Fruit fly (Drosophila melanogaster) whole organism, prepupa: ENCODE measurements around the gene gammaTub37C.

Experiments used
- Blimp-1 ChIP-seq: fragments of 200-800 bp; sonication (Bioruptor generic); optimal IDR thresholded peaks from 3 replicates; lab custom pipeline; 2017; ENCODE audit warnings: missing biosample characterization, missing genetic modification characterization, mild to moderate bottlenecking, moderate library complexity, missing genetic modification reagents
- CG11294 ChIP-seq: fragments of 200-800 bp; sonication (Bioruptor generic); IDR thresholded peaks from 2 replicates; pipeline ENCODE4 v1.3.6; 2022; ENCODE audit warnings: missing biosample characterization, missing genetic modification characterization
- CG11902 ChIP-seq: fragments of 200-800 bp; sonication (Bioruptor generic); optimal IDR thresholded peaks from 3 replicates; lab custom pipeline; 2016; ENCODE audit warnings: missing biosample characterization, missing genetic modification characterization
- CG1621 ChIP-seq: fragments of 200-800 bp; sonication (Bioruptor generic); optimal IDR thresholded peaks from 3 replicates; lab custom pipeline; 2018; ENCODE audit warnings: missing biosample characterization, mild to moderate bottlenecking, missing genetic modification characterization
- CG16779 ChIP-seq: fragments of 200-800 bp; sonication (Bioruptor generic); optimal IDR thresholded peaks from 3 replicates; lab custom pipeline; 2017; ENCODE audit warnings: missing biosample characterization, mild to moderate bottlenecking, missing genetic modification characterization
- CG6854 ChIP-seq: fragments of 200-800 bp; sonication (Bioruptor generic); optimal IDR thresholded peaks from 2 replicates; lab custom pipeline; 2017; ENCODE audit warnings: missing biosample characterization, mild to moderate bottlenecking, missing genetic modification characterization
- CG8119 ChIP-seq: fragments of 200-800 bp; sonication (Bioruptor generic); IDR thresholded peaks from 3 replicates; pipeline ENCODE4 v1.3.6; 2022; ENCODE audit warnings: missing biosample characterization, missing genetic modification characterization
- Gug ChIP-seq: fragments of 200-800 bp; sonication (Bioruptor generic); IDR thresholded peaks from 2 replicates; pipeline ENCODE4 v1.3.6; 2022; ENCODE audit warnings: missing biosample characterization, missing genetic modification characterization
- Hr38 ChIP-seq: sonication (Bioruptor generic); optimal IDR thresholded peaks from 2 replicates; lab custom pipeline; 2016; ENCODE audit warnings: missing biosample characterization, missing genetic modification characterization
- fkh ChIP-seq: fragments of 200-800 bp; sonication (Bioruptor generic); optimal IDR thresholded peaks from 3 replicates; lab custom pipeline; 2017; ENCODE audit warnings: missing biosample characterization, mild to moderate bottlenecking, missing genetic modification characterization, moderate library complexity

dm6 chr2L:19146047-19146446 is 39.5 kb downstream of the gammaTub37C start:
- no peak for TF ChIP-seq Blimp-1 (GFP tag; lab: Kevin White, UChicago)
- TF ChIP-seq CG8119 (GFP tag; lab: Robert Waterston, UW) = no peak
- TF ChIP-seq CG16779 (tag; lab: Kevin White, UChicago) = no peak
- TF ChIP-seq CG6854 (GFP tag; lab: Kevin White, UChicago) = no peak
- no peak for TF ChIP-seq CG11902 (GFP tag; lab: Kevin White, UChicago)
- no peak for TF ChIP-seq Hr38 (GFP tag; lab: Kevin White, UChicago)
- no peak for TF ChIP-seq Gug (GFP tag; lab: Robert Waterston, UW)
- no peak for TF ChIP-seq CG1621 (tag; lab: Kevin White, UChicago)
- TF ChIP-seq CG11294 (GFP tag; lab: Robert Waterston, UW) = no peak
- no peak for TF ChIP-seq fkh (GFP tag; lab: Kevin White, UChicago)
